Worm (Caenorhabditis elegans) whole organism, L4/young adult: ENCODE measurements around the gene srh-303.

ENCODE experiments used
- W03F9.2 ChIP-seq: fragments of 150-350 bp; optimal IDR thresholded peaks from 2 replicates; lab custom pipeline; 2014; ENCODE audit warnings: missing biosample characterization, missing genetic modification characterization
- dao-5 ChIP-seq: sonication (generic microtip); optimal IDR thresholded peaks from 2 replicates; lab custom pipeline; 2016; ENCODE audit warnings: missing genotype, missing genetic modification characterization, moderate library complexity, missing compliant biosample characterization
- him-1 ChIP-seq: sonication (generic microtip); optimal IDR thresholded peaks from 2 replicates; lab custom pipeline; 2016; ENCODE audit warnings: missing genotype, missing genetic modification reagents, missing genetic modification characterization, missing compliant biosample characterization

Gene srh-303

DNA sequence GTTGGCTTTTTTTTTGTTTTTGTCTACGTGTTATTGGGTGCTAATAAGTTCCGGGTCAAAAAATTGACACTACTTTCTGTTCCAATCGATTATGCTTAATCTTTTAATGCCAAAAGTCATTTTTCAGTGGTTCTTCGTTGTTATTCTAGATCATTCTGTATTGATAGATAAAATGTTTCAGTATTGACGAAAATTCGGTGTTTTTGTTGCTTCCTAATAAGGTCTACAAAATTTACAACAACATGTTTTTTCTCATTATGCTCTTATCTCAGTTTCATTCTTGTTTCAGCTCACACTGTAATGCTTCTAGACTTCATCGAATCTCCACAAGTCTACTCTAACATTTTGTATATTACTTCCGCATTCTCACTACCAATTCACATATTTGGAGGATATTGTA is at the start of gene srh-303:
Gene srh-303, plus strand, starts transcription at position 301 of the 400 bp plus-strand sequence.
- TF ChIP-seq W03F9.2 (tag; lab: Kevin White, UChicago): no peak
- no peak for TF ChIP-seq him-1 (tag; lab: Kevin White, UChicago)
- TF ChIP-seq dao-5: no peak

ce11 chrV:17783542-17783941 is 47.9 kb upstream of the srh-303 start, which contains the start of gene srab-12:
TSS of gene srab-12 (minus strand) at chrV:17783642.
- TF ChIP-seq W03F9.2 (tag; lab: Kevin White, UChicago) (no peak), him-1 (tag; lab: Kevin White, UChicago) (no peak), dao-5 (no peak)

DNA sequence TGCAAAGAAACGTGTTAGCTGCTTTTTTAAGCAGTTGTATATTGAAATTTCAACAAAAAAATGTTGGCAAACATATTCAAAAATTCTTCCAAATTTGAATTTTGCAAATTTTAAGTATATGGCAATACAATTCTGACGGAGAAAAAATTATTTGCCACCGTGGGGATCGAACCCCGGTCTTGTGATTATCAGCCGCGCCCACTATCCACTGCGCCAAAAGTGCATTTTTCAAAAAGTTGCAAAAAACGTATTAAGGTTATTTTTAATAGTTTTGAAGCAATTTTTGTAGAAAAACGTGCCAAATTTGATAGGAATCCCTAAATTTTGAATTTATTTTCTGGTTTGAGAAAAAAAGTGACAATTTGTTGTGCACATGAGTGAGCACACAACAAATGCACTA is 47.1 kb upstream of the srh-303 start:
- TF ChIP-seq dao-5: no peak
- TF ChIP-seq W03F9.2 (tag; lab: Kevin White, UChicago): no peak
- no peak for TF ChIP-seq him-1 (tag; lab: Kevin White, UChicago)

DNA sequence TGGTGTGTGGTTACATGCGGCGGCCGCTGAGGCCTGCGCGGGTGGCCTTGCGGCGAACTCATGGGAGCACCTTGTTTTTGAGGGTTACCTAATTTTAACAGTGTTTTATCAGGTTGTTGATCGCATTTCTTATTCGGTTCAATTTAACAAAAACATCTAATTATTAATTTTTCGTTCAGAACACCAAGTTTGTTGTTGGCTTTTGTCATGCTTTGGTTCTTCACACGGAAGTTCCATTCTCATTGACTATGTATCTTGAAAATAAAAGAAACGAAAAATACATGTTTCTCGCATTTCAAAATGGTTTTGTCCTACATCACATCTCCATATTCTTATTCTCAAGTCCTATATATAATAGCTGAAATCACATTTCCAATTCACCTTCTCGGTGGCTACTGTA is 41.3 kb upstream of the srh-303 start, which contains the start of gene srh-290:
Gene srh-290, plus strand, starts transcription at position 301 of the 400 bp plus-strand sequence.
- no peak for TF ChIP-seq him-1 (tag; lab: Kevin White, UChicago)
- TF ChIP-seq dao-5: no peak
- no peak for TF ChIP-seq W03F9.2 (tag; lab: Kevin White, UChicago)

ce11 chrV:17793986-17794385 is 37.5 kb upstream of the srh-303 start, which contains the start of gene srh-289:
TSS of gene srh-289 (minus strand) at chrV:17794086.
- TF ChIP-seq him-1 (tag; lab: Kevin White, UChicago) (no peak), dao-5 (no peak), W03F9.2 (tag; lab: Kevin White, UChicago) (no peak)

DNA sequence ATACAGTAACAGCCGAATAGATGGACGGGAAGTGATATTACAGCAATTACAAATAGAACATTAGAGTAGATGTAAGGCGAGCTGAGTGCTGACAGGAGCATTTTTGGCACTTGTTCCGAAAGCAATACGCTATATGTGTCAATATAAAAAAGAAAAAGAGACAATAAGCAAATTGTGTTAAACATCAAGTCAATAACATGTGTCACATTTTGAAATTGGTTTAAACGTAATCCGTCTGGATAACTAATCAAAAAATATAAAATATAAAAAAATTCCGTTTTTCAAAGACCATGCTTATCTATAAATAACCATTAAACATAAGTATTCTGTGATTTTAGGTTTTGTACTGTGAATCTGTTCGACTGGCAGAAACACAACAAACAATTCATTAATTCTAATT is 35.8 kb upstream of the srh-303 start, which contains the start of gene srh-288:
Gene srh-288, minus strand, starts transcription at position 101 of the 400 bp plus-strand sequence.
- TF ChIP-seq him-1 (tag; lab: Kevin White, UChicago) (no peak), dao-5 (no peak)

DNA sequence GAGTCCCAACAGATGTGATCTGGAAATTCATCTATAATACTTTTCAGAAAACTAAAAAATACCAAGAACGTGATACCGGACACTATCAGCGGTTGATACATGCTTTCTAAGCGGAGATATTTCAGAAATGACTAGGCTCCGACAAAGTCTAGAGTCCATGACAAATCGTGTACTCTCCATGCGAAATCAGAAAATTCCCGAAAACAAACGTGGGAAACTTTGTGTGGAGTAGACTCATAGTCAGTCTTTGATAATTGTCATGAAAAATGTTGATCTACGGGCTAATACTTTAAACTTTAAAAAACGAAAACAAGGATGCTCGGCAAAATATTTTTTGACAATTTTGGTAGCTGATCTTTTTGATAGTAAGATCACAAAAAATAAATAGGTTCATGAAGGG is 32.7 kb upstream of the srh-303 start, which contains the start of gene srx-18:
Gene srx-18, minus strand, starts transcription at position 101 of the 400 bp plus-strand sequence.
- TF ChIP-seq dao-5 (no peak), W03F9.2 (tag; lab: Kevin White, UChicago) (no peak), him-1 (tag; lab: Kevin White, UChicago) (no peak)

ce11 chrV:17800538-17800937 is 30.9 kb upstream of the srh-303 start, which contains the start of gene srh-287:
TSS of gene srh-287 (plus strand) at chrV:17800838.
- TF ChIP-seq dao-5 (no peak), him-1 (tag; lab: Kevin White, UChicago) (no peak), W03F9.2 (tag; lab: Kevin White, UChicago) (no peak)

DNA sequence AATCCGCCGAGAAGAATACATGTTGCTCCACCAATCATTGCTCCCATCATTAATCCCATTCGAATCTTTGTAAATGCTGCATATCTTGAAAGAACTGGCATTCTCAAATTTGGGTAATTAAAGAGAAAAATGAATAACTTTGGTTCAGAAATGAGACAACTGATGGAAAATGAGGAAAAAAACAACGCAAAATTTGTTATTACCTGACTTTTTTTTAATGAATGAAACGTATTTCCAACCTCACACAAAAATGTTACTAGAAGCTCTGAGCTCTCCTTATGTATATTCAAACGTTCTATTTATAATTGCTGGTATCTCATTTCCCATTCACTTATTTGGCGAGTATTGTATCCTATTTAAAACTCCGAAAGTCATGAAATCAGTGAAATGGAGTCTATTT is 28.9 kb upstream of the srh-303 start, which contains the start of the genes Y94A7B.11 and srh-292:
Gene Y94A7B.11, minus strand, starts transcription at position 101 of the 400 bp plus-strand sequence.
Gene srh-292, plus strand, starts transcription at position 251 of the 400 bp plus-strand sequence.
- TF ChIP-seq him-1 (tag; lab: Kevin White, UChicago): no peak
- no peak for TF ChIP-seq dao-5
- no peak for TF ChIP-seq W03F9.2 (tag; lab: Kevin White, UChicago)

- TF ChIP-seq dao-5 (no peak), him-1 (tag; lab: Kevin White, UChicago) (no peak), W03F9.2 (tag; lab: Kevin White, UChicago) (no peak)
Measured at ce11 chrV:17805323-17805722, 26.1 kb upstream of the srh-303 start, which contains the start of gene srh-291. TSS of gene srh-291 (plus strand) at chrV:17805623.

DNA sequence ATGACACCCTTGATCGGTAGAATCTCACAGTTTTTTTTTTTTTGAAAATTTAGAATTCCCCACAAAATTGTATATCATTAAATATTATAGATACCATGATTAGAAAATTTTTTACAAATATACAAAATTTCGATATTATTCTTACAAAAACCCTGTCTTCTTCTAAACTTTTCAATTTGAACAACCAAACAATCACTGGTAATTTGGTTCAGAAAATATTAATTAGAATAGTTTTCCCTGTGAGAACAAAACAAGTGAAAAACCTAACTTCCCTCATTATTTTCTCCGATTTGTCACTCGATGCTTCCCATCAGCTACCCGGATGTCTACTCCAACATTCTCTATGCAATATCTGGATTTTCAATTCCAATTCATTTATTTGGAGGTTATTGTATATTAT is 21.4 kb upstream of the srh-303 start, which contains the start of gene srh-296:
Gene srh-296, plus strand, starts transcription at position 301 of the 400 bp plus-strand sequence.
- no peak for TF ChIP-seq him-1 (tag; lab: Kevin White, UChicago)

DNA sequence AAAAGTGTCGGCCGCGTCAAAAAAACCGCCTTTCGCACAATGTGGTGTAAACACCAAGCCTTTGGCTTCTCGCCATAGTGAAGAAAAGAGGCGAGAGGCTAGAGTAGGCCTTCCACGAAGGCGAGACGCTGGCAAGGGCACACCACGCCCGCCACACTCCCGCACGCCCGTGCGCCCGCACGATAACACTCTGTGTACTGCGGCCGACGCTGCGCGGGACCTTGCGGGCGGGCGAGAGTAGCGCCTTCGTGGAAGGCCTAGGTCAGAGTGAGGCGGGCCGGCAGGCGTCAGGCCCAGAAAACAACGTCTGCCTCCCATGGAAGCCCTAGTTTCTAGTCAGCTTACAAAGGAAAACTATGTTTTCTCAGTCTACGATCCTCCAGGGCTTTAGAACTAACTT is 19.3 kb upstream of the srh-303 start:
- TF ChIP-seq him-1 (tag; lab: Kevin White, UChicago): no peak
- no peak for TF ChIP-seq W03F9.2 (tag; lab: Kevin White, UChicago)
- no peak for TF ChIP-seq dao-5

- TF ChIP-seq dao-5 (no peak), W03F9.2 (tag; lab: Kevin White, UChicago) (no peak), him-1 (tag; lab: Kevin White, UChicago) (no peak)
Measured at ce11 chrV:17818567-17818966, 12.9 kb upstream of the srh-303 start, which contains the start of gene srh-298. TSS of gene srh-298 (plus strand) at chrV:17818867.

DNA sequence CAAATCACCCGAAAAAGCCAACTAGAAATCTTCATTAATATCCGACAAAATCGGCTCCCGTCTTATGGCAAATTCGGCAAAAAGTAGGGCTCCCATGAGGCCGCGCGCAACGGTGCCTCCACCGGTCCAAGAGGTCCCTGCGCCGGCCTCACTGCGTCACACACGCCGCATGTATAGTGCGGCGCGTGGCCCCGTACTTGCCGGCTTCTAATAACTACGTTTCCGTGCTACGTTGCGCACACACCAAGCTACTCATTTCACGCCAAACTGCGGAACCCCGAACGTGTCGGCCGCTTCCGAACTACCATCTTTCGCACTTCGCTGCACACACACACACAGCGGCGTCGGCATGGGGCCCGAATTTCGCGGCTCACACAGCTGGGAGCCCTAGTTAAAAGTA is 11.7 kb upstream of the srh-303 start:
- TF ChIP-seq him-1 (tag; lab: Kevin White, UChicago) (no peak), dao-5 (no peak), W03F9.2 (tag; lab: Kevin White, UChicago) (no peak)

ce11 chrV:17821805-17822204 is 9.6 kb upstream of the srh-303 start, which contains the start of gene srh-300:
TSS of gene srh-300 (plus strand) at chrV:17822105.
- TF ChIP-seq W03F9.2 (tag; lab: Kevin White, UChicago): no peak
- no peak for TF ChIP-seq dao-5
- no peak for TF ChIP-seq him-1 (tag; lab: Kevin White, UChicago)
